Worm (Caenorhabditis elegans) whole organism, L1 larva: ENCODE results near the gene nud-1.

Experiments
- ama-1 ChIP-seq: fragments of 150-350 bp; optimal IDR thresholded peaks from 2 replicates; lab custom pipeline; 2014
- efl-1 ChIP-seq, 4 experiments: fragments of 150-350 bp; optimal IDR thresholded peaks in 3 of 4; peaks in 1 of 4; 1 replicate in 1 of 4; 2 replicates in 3 of 4; lab custom pipeline; 2014; ENCODE audit warnings: missing biosample characterization in 2 of 4, missing genetic modification characterization in 2 of 4, missing genetic modification reagents in 2 of 4
- elt-2 ChIP-seq: sonication (generic microtip); optimal IDR thresholded peaks from 2 replicates; lab custom pipeline; 2016; ENCODE audit warnings: missing genetic modification characterization, mild to moderate bottlenecking, inconsistent platforms, missing compliant biosample characterization, missing genetic modification reagents
- elt-3 ChIP-seq, 6 experiments: fragments of 150-350 bp in 1 of 6; sonication (generic microtip); optimal IDR thresholded peaks; 2 replicates each; lab custom pipeline; 2017 to 2018; ENCODE audit warnings: missing biosample characterization in 6 of 6, missing genetic modification characterization in 6 of 6, inconsistent platforms in 1 of 6
- hlh-17 ChIP-seq: fragments of 200-800 bp; sonication (Bioruptor generic); optimal IDR thresholded peaks from 2 replicates; lab custom pipeline; 2018; ENCODE audit warnings: missing genetic modification characterization, mild to moderate bottlenecking, missing compliant biosample characterization, moderate library complexity, borderline replicate concordance
- jun-1 ChIP-seq: fragments of 150-350 bp; optimal IDR thresholded peaks from 2 replicates; lab custom pipeline; 2014; ENCODE audit warnings: missing biosample characterization, missing genetic modification reagents, missing genetic modification characterization
- nhr-76 ChIP-seq: sonication (generic microtip); optimal IDR thresholded peaks from 2 replicates; lab custom pipeline; 2017; ENCODE audit warnings: missing biosample characterization, missing genetic modification characterization
- unc-98 ChIP-seq: fragments of 200-800 bp; sonication (Bioruptor generic); IDR thresholded peaks from 2 replicates; pipeline ENCODE4 v1.3.6; 2022; ENCODE audit warnings: missing genetic modification characterization, missing compliant biosample characterization

DNA sequence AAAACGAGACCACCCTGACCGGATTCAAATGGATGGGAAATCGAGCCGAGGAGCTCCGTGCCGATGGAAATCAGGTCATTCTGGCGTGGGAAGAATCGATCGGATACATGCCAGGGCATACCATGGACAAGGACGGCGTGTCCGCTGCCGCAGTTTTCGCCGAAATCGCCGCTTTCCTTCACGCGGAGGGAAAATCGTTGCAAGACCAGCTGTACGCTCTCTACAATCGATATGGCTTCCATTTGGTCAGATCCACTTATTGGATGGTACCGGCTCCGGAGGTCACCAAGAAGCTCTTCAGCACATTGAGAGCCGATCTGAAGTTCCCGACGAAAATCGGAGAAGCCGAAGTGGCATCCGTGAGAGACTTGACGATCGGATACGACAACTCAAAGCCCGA, 39.3 kb upstream of the nud-1 start:
- TF ChIP-seq elt-2 (tag; lab: Kevin White, UChicago) (no peak), hlh-17 (GFP tag; lab: Kevin White, UChicago) (no peak), efl-1 (optimal IDR thresholded peaks at IDR 0.05; lab: Kevin White, UChicago) (no peak), efl-1 (GFP tag; optimal IDR thresholded peaks at IDR 0.05 in 1 of 2; lab: Kevin White, UChicago) (no peak), ama-1 (lab: Kevin White, UChicago) (no peak), nhr-76 (tag; lab: Kevin White, UChicago) (no peak), jun-1 (tag; lab: Kevin White, UChicago) (no peak), unc-98 (no peak), elt-3 (tag; optimal IDR thresholded peaks at IDR 0.05; lab: Kevin White, UChicago) (no peak)
